Fruit fly (Drosophila melanogaster): ENCODE measurements around the gene klu.

Gene klu

dm6 chr3L:10958672-10959274 is 50.2 kb downstream of the klu start:
- TF ChIP-seq CTCF (optimal IDR thresholded peaks at IDR 0.05) (no peak), CG8478 (optimal IDR thresholded peaks at IDR 0.05) (no peak)

DNA sequence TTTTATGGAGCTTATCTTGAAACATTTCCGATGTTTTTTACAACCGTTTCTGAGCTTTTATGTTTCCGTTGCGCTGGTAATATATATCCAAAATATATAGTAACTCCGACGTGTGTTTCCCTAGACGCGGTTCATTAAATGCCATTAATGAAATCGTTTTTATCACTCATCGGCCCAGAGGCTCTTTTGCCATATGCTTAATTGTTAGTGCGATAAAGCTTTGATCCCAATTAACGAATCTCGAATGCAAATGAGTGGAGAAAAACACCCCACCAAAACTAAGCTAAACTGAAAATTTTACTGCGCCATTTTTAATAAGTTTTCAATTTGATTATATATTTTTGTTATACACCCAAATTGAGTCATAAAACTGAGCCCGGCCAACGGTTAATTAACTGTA is 51.1 kb downstream of the klu start:
- TF ChIP-seq CG8478 (optimal IDR thresholded peaks at IDR 0.05): no peak
- no peak for TF ChIP-seq CTCF (optimal IDR thresholded peaks at IDR 0.05)

- no peak for TF ChIP-seq CG8478 (optimal IDR thresholded peaks at IDR 0.05)
- no peak for TF ChIP-seq CTCF (optimal IDR thresholded peaks at IDR 0.05)
Observed at dm6 chr3L:10956558-10956957, 52.4 kb downstream of the klu start.

- TF ChIP-seq CG8478 (optimal IDR thresholded peaks at IDR 0.05): no peak
- TF ChIP-seq CTCF (optimal IDR thresholded peaks at IDR 0.05): no peak
Observed at dm6 chr3L:10953628-10954129, 55.3 kb downstream of the klu start.

DNA sequence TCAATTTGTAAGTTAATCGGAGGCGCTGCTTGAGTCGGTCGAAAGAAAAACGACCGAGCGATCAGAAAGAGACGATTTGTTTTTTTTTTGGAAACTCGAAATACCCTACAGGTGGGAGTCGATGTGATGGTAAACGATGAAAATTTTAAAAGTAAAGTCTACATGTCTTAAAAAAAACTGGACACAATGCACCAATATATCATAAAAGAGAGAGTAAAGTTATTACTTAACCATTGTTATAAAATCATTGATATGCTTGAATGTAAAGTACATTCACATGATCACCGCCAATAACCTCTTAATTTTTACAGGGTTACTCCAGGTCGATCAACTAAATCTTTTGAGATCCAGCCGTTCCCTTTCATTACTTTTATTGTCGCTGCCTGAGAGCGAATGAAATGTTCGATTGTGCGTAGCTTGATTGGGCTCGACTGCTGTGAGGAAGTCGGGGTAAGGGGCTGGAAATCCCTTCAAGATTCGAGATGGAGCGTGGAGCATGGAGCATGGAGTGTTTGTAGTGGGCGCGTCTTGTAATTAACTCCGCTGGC is 56.8 kb downstream of the klu start:
- TF ChIP-seq CTCF (optimal IDR thresholded peaks at IDR 0.05): no peak
- no peak for TF ChIP-seq CG8478 (optimal IDR thresholded peaks at IDR 0.05)

- TF ChIP-seq CTCF (optimal IDR thresholded peaks at IDR 0.05) (no peak), CG8478 (optimal IDR thresholded peaks at IDR 0.05) (no peak)
Observed at dm6 chr3L:10951109-10951508, 57.9 kb downstream of the klu start.

DNA sequence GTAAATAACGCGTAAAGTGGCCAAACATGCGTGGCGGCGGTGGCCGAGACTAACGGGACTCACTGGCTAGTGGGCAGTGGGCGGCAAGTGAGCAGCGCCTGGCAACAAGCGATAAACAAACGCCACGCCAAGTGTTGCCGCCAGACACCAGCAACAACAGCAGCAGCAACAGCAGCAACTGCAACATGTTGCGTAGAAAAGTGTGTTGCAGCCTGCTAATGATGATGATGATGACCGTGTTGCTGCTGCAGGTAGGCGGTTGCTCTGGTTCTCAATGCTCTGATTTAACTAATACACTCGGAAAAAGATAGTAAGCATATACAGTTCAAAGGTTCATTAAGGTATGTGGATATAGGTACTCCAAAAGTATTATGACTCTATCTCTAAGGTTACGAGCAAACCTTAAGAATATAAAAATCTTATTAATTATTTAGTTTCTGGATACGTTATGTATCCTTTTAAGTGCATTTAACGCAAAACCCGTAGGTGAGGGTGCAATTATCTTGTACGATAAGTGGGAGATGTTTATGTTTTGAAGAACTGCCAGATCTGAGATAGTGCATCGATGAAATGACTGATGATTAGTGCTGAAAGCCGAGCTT is 59.2 kb downstream of the klu start:
- no peak for TF ChIP-seq CTCF (optimal IDR thresholded peaks at IDR 0.05)
- no peak for TF ChIP-seq CG8478 (optimal IDR thresholded peaks at IDR 0.05)

- TF ChIP-seq CTCF (optimal IDR thresholded peaks at IDR 0.05) (no peak), CG8478 (optimal IDR thresholded peaks at IDR 0.05) (no peak)
Observed at dm6 chr3L:10946717-10947280, 62.2 kb downstream of the klu start.

DNA sequence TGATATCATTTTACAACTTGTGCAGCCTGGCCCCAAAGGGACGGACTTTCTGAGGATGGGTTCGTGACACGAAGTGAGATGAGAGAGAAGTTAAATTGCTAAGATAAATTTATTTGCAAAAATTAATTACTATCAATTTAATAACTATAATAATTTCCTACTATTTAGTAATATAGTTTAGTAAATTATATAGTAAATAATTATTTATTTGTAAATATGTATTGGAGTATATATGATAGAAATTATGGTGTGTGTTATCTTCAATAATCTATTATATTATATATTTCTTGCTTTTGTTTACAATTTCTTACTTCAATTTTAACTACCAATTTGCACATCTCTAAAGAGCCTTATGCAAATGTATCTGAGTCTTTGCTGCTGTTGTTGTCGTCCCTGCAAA is 66.4 kb downstream of the klu start:
- TF ChIP-seq CTCF (optimal IDR thresholded peaks at IDR 0.05): no peak
- no peak for TF ChIP-seq CG8478 (optimal IDR thresholded peaks at IDR 0.05)

dm6 chr3L:10940312-10940711 is 68.7 kb downstream of the klu start:
- no peak for TF ChIP-seq CTCF (optimal IDR thresholded peaks at IDR 0.05)
- no peak for TF ChIP-seq CG8478 (optimal IDR thresholded peaks at IDR 0.05)

- TF ChIP-seq CTCF (optimal IDR thresholded peaks at IDR 0.05) (no peak), CG8478 (optimal IDR thresholded peaks at IDR 0.05) (no peak)
Observed at dm6 chr3L:10938108-10938507, 70.9 kb downstream of the klu start.

dm6 chr3L:10934983-10935539 is 73.9 kb downstream of the klu start:
- TF ChIP-seq CG8478 (optimal IDR thresholded peaks at IDR 0.05): no peak
- no peak for TF ChIP-seq CTCF (optimal IDR thresholded peaks at IDR 0.05)

dm6 chr3L:10931430-10931829 is 77.6 kb downstream of the klu start:
- TF ChIP-seq CTCF (optimal IDR thresholded peaks at IDR 0.05): no peak
- no peak for TF ChIP-seq CG8478 (optimal IDR thresholded peaks at IDR 0.05)
